Worm (Caenorhabditis elegans) whole organism, early embryonic: Measurements from ENCODE around the gene fdgt-2.

Experiments used
- B0310.2 ChIP-seq: sonication (generic microtip); optimal IDR thresholded peaks from 2 replicates; lab custom pipeline; 2016; ENCODE audit warnings: mild to moderate bottlenecking, missing genetic modification characterization, missing compliant biosample characterization
- aly-1 ChIP-seq: sonication (generic microtip); optimal IDR thresholded peaks from 2 replicates; lab custom pipeline; 2016; ENCODE audit warnings: missing genetic modification characterization, missing compliant biosample characterization
- ama-1 ChIP-seq: fragments of 150-350 bp; optimal IDR thresholded peaks from 2 replicates; lab custom pipeline; 2014
- ceh-36 ChIP-seq: sonication (generic microtip); optimal IDR thresholded peaks from 2 replicates; lab custom pipeline; 2016; ENCODE audit warnings: missing genetic modification characterization, inconsistent platforms, missing compliant biosample characterization
- ets-7 ChIP-seq: sonication (generic microtip); optimal IDR thresholded peaks from 2 replicates; lab custom pipeline; 2016; ENCODE audit warnings: missing genotype, missing genetic modification characterization, missing compliant biosample characterization
- flt-1 ChIP-seq: fragments of 200-800 bp; sonication (Bioruptor generic); IDR thresholded peaks from 2 replicates; pipeline ENCODE4 v1.3.6; 2022; ENCODE audit warnings: missing genetic modification characterization, missing compliant biosample characterization
- hmbx-1 ChIP-seq: sonication (generic microtip); optimal IDR thresholded peaks from 2 replicates; lab custom pipeline; 2016; ENCODE audit warnings: mild to moderate bottlenecking, missing genetic modification characterization, missing compliant biosample characterization
- hmg-4 ChIP-seq: fragments of 200-800 bp; sonication (Bioruptor generic); optimal IDR thresholded peaks from 2 replicates; lab custom pipeline; 2018; ENCODE audit warnings: mild to moderate bottlenecking, missing genetic modification characterization, missing compliant biosample characterization
- pes-1 ChIP-seq: fragments of 200-800 bp; sonication (Bioruptor generic); IDR thresholded peaks from 2 replicates; pipeline ENCODE4 v1.3.6; 2022; ENCODE audit warnings: missing genetic modification reagents, missing genetic modification characterization, missing compliant biosample characterization
- scrt-1 ChIP-seq: fragments of 200-800 bp; sonication (Bioruptor generic); IDR thresholded peaks from 2 replicates; pipeline ENCODE4 v1.3.6; 2022; ENCODE audit warnings: missing genetic modification characterization, missing compliant biosample characterization
- sea-1 ChIP-seq: fragments of 200-800 bp; sonication (Bioruptor generic); conservative IDR thresholded peaks from 2 replicates; pipeline ENCODE4 v1.3.6; 2022; ENCODE audit warnings: missing genetic modification characterization, missing compliant biosample characterization
- tbx-11 ChIP-seq: fragments of 200-800 bp; sonication (Bioruptor generic); IDR thresholded peaks from 2 replicates; pipeline ENCODE4 v1.3.6; 2022; ENCODE audit warnings: missing genetic modification characterization, missing compliant biosample characterization
- tbx-37 ChIP-seq: fragments of 200-800 bp; sonication (Bioruptor generic); conservative IDR thresholded peaks from 2 replicates; pipeline ENCODE4 v1.3.6; 2022; ENCODE audit warnings: missing genetic modification reagents, missing genetic modification characterization, missing compliant biosample characterization

- TF ChIP-seq tbx-37 (GFP tag; lab: Robert Waterston, UW) (no peak), ama-1 (lab: Kevin White, UChicago) (no peak), sea-1 (no peak), B0310.2 (no peak), pes-1 (no peak), aly-1 (tag; lab: Kevin White, UChicago) (no peak), hmbx-1 (no peak), tbx-11 (GFP tag; lab: Robert Waterston, UW) (no peak), flt-1 (GFP tag; lab: Robert Waterston, UW) (no peak), ceh-36 (tag; lab: Kevin White, UChicago) (no peak), ets-7 (tag; lab: Kevin White, UChicago) (no peak), scrt-1 (no peak), hmg-4 (GFP tag; lab: Kevin White, UChicago) (no peak)
Measured at ce11 chrII:8384344-8384743, 33.1 kb upstream of the fdgt-2 start.
